Fruit fly (Drosophila melanogaster) whole organism, embryonic: ENCODE measurements around the gene CG43339.

ENCODE experiments used
- CG11398 ChIP-seq: fragments of 200-800 bp; sonication (Bioruptor generic); optimal IDR thresholded peaks from 2 replicates; lab custom pipeline; 2016; ENCODE audit warnings: missing biosample characterization, missing genetic modification characterization
- CG11695 ChIP-seq: fragments of 200-800 bp; sonication (Bioruptor generic); IDR thresholded peaks from 3 replicates; pipeline ENCODE4 v1.3.6; 2022; ENCODE audit warnings: missing biosample characterization, missing genetic modification characterization
- CG11723 ChIP-seq: fragments of 200-800 bp; sonication (Bioruptor generic); optimal IDR thresholded peaks from 2 replicates; lab custom pipeline; 2017; ENCODE audit warnings: missing biosample characterization, mild to moderate bottlenecking, missing genetic modification characterization
- CG12071 ChIP-seq: fragments of 200-800 bp; sonication (Bioruptor generic); optimal IDR thresholded peaks from 3 replicates; lab custom pipeline; 2018; ENCODE audit warnings: missing biosample characterization, mild to moderate bottlenecking, missing genetic modification characterization
- CG12236 ChIP-seq: fragments of 200-800 bp; sonication (Bioruptor generic); optimal IDR thresholded peaks from 2 replicates; lab custom pipeline; 2016; ENCODE audit warnings: missing biosample characterization, missing genetic modification characterization
- CG12299 ChIP-seq: fragments of 200-800 bp; sonication (Bioruptor generic); optimal IDR thresholded peaks from 2 replicates; lab custom pipeline; 2018; ENCODE audit warnings: missing biosample characterization, mild to moderate bottlenecking, missing genetic modification characterization
- CG13123 ChIP-seq: fragments of 200-800 bp; sonication (Bioruptor generic); optimal IDR thresholded peaks from 2 replicates; lab custom pipeline; 2016; ENCODE audit warnings: missing biosample characterization, missing genetic modification characterization
- CG14667 ChIP-seq: fragments of 200-800 bp; sonication (Bioruptor generic); IDR thresholded peaks from 2 replicates; pipeline ENCODE4 v1.3.6; 2022; ENCODE audit warnings: missing biosample characterization, missing genetic modification characterization
- CG15479 ChIP-seq: fragments of 200-800 bp; sonication (Bioruptor generic); optimal IDR thresholded peaks from 3 replicates; lab custom pipeline; 2019; ENCODE audit warnings: missing biosample characterization, mild to moderate bottlenecking, missing genetic modification characterization, moderate library complexity
- CG17186 ChIP-seq: fragments of 200-800 bp; sonication (Bioruptor generic); optimal IDR thresholded peaks from 3 replicates; lab custom pipeline; 2017; ENCODE audit warnings: missing biosample characterization, missing genetic modification reagents, missing genetic modification characterization
- CG18764 ChIP-seq: fragments of 200-800 bp; sonication (Bioruptor generic); optimal IDR thresholded peaks from 3 replicates; lab custom pipeline; 2016; ENCODE audit warnings: missing biosample characterization, missing genetic modification characterization
- CG3065 ChIP-seq: fragments of 200-800 bp; sonication (Bioruptor generic); optimal IDR thresholded peaks from 2 replicates; lab custom pipeline; 2016; ENCODE audit warnings: missing biosample characterization, missing genetic modification characterization
- CG31365 ChIP-seq: fragments of 200-800 bp; sonication (Bioruptor generic); optimal IDR thresholded peaks from 2 replicates; lab custom pipeline; 2018; ENCODE audit warnings: missing biosample characterization, mild to moderate bottlenecking, missing genetic modification characterization
- CG3838 ChIP-seq: fragments of 200-800 bp; sonication (Bioruptor generic); optimal IDR thresholded peaks from 3 replicates; lab custom pipeline; 2016; ENCODE audit warnings: missing biosample characterization, missing genetic modification characterization
- CG5180 ChIP-seq: fragments of 200-800 bp; sonication (Bioruptor generic); optimal IDR thresholded peaks from 3 replicates; lab custom pipeline; 2017; ENCODE audit warnings: missing biosample characterization, missing genetic modification characterization, mild to moderate bottlenecking, moderate library complexity, missing genetic modification reagents
- CG8281 ChIP-seq: fragments of 200-800 bp; sonication (Bioruptor generic); optimal IDR thresholded peaks from 2 replicates; lab custom pipeline; 2018; ENCODE audit warnings: missing biosample characterization, mild to moderate bottlenecking, missing genetic modification characterization, moderate library complexity
- CG9797 ChIP-seq: fragments of 200-800 bp; sonication (Bioruptor generic); optimal IDR thresholded peaks from 3 replicates; lab custom pipeline; 2018; ENCODE audit warnings: missing biosample characterization, mild to moderate bottlenecking, missing genetic modification characterization
- CG9817 ChIP-seq: fragments of 200-800 bp; sonication (Bioruptor generic); optimal IDR thresholded peaks from 2 replicates; lab custom pipeline; 2018; ENCODE audit warnings: missing biosample characterization, mild to moderate bottlenecking, missing genetic modification characterization, moderate library complexity
- Dref ChIP-seq: fragments of 200-800 bp; sonication (Bioruptor generic); IDR thresholded peaks from 2 replicates; pipeline ENCODE4 v1.3.6; 2022; ENCODE audit warnings: missing biosample characterization, missing genetic modification characterization
- GATAe ChIP-seq: fragments of 200-800 bp; sonication (Bioruptor generic); conservative IDR thresholded peaks from 2 replicates; pipeline ENCODE4 v1.3.6; 2022; ENCODE audit warnings: missing biosample characterization, missing genetic modification characterization
- Gug ChIP-seq: fragments of 200-800 bp; sonication (Bioruptor generic); IDR thresholded peaks from 4 replicates; pipeline ENCODE4 v1.3.6; 2022; ENCODE audit warnings: missing biosample characterization, missing genetic modification characterization
- HLH54F ChIP-seq: fragments of 200-800 bp; sonication (Bioruptor generic); optimal IDR thresholded peaks from 3 replicates; lab custom pipeline; 2016; ENCODE audit warnings: missing biosample characterization, missing genetic modification characterization
- Hr78 ChIP-seq, 2 experiments: fragments of 200-800 bp in 1 of 2; fragments of >200 bp in 1 of 2; sonication (Bioruptor generic) in 1 of 2; optimal IDR thresholded peaks; 2 replicates each; lab custom pipeline; 2017 to 2019; ENCODE audit warnings: missing biosample characterization in 2 of 2, missing genetic modification characterization in 2 of 2, mild to moderate bottlenecking in 1 of 2, moderate library complexity in 1 of 2
- Kr ChIP-seq: fragments of 200-800 bp; sonication (Bioruptor generic); optimal IDR thresholded peaks from 2 replicates; lab custom pipeline; 2017; ENCODE audit warnings: missing biosample characterization, mild to moderate bottlenecking, missing genetic modification characterization
- Lim3 ChIP-seq: fragments of 200-800 bp; sonication (Bioruptor generic); IDR thresholded peaks from 2 replicates; pipeline ENCODE4 v1.3.6; 2022; ENCODE audit warnings: missing biosample characterization, missing genetic modification characterization
- Optix ChIP-seq: fragments of 200-800 bp; sonication (Bioruptor generic); IDR thresholded peaks from 3 replicates; pipeline ENCODE4 v1.3.6; 2022; ENCODE audit warnings: missing biosample characterization, missing genetic modification characterization
- Rfx ChIP-seq: fragments of 200-800 bp; sonication (Bioruptor generic); IDR thresholded peaks from 2 replicates; pipeline ENCODE4 v1.3.6; 2022; ENCODE audit warnings: missing biosample characterization, missing genetic modification characterization
- Six4 ChIP-seq: fragments of 200-800 bp; sonication (Bioruptor generic); optimal IDR thresholded peaks from 2 replicates; lab custom pipeline; 2016; ENCODE audit warnings: missing biosample characterization, missing genetic modification characterization
- Sox100B ChIP-seq: fragments of 200-800 bp; sonication (Bioruptor generic); optimal IDR thresholded peaks from 3 replicates; lab custom pipeline; 2018; ENCODE audit warnings: missing biosample characterization, mild to moderate bottlenecking, missing genetic modification characterization
- Sry-β ChIP-seq: fragments of 200-800 bp; sonication (Bioruptor generic); optimal IDR thresholded peaks from 2 replicates; lab custom pipeline; 2018; ENCODE audit warnings: missing biosample characterization, mild to moderate bottlenecking, missing genetic modification characterization, moderate library complexity
- Ssrp ChIP-seq: fragments of 200-800 bp; sonication (Bioruptor generic); optimal IDR thresholded peaks from 2 replicates; lab custom pipeline; 2018; ENCODE audit warnings: missing biosample characterization, mild to moderate bottlenecking, missing genetic modification characterization, moderate library complexity
- Xbp1 ChIP-seq: fragments of 200-800 bp; sonication (Bioruptor generic); optimal IDR thresholded peaks from 3 replicates; lab custom pipeline; 2016; ENCODE audit warnings: missing biosample characterization, mild to moderate bottlenecking, missing genetic modification characterization
- aop ChIP-seq: fragments of 200-800 bp; sonication (Bioruptor generic); IDR thresholded peaks from 2 replicates; pipeline ENCODE4 v1.3.6; 2022; ENCODE audit warnings: missing biosample characterization, missing genetic modification characterization
- bab2 ChIP-seq: fragments of 200-800 bp; sonication (Bioruptor generic); optimal IDR thresholded peaks from 2 replicates; lab custom pipeline; 2016; ENCODE audit warnings: missing biosample characterization, missing genetic modification characterization
- bowl ChIP-seq: fragments of 200-800 bp; sonication (Bioruptor generic); IDR thresholded peaks from 2 replicates; pipeline ENCODE4 v1.3.6; 2022; ENCODE audit warnings: missing biosample characterization, missing genetic modification characterization
- chn ChIP-seq: fragments of 200-800 bp; sonication (Bioruptor generic); optimal IDR thresholded peaks from 2 replicates; lab custom pipeline; 2016; ENCODE audit warnings: missing biosample characterization, missing genetic modification characterization
- dati ChIP-seq: fragments of 200-800 bp; sonication (Bioruptor generic); IDR thresholded peaks from 2 replicates; pipeline ENCODE4 v1.3.6; 2022; ENCODE audit warnings: missing biosample characterization, missing genetic modification characterization
- exex ChIP-seq: fragments of 200-800 bp; sonication (Bioruptor generic); optimal IDR thresholded peaks from 4 replicates; lab custom pipeline; 2018; ENCODE audit warnings: missing biosample characterization, mild to moderate bottlenecking, missing genetic modification characterization, moderate library complexity
- gcm2 ChIP-seq: fragments of 200-800 bp; sonication (Bioruptor generic); optimal IDR thresholded peaks from 2 replicates; lab custom pipeline; 2016; ENCODE audit warnings: missing biosample characterization, missing genetic modification characterization
- her ChIP-seq: fragments of 200-800 bp; sonication (Bioruptor generic); optimal IDR thresholded peaks from 2 replicates; lab custom pipeline; 2016; ENCODE audit warnings: missing biosample characterization, missing genetic modification characterization
- ind ChIP-seq: fragments of 200-800 bp; sonication (Bioruptor generic); optimal IDR thresholded peaks from 3 replicates; lab custom pipeline; 2016; ENCODE audit warnings: missing biosample characterization, missing genetic modification characterization
- lmd ChIP-seq: fragments of 200-800 bp; sonication (Bioruptor generic); IDR thresholded peaks from 2 replicates; pipeline ENCODE4 v1.3.6; 2022; ENCODE audit warnings: missing biosample characterization, missing genetic modification characterization
- mam ChIP-seq: fragments of 200-800 bp; sonication (Bioruptor generic); optimal IDR thresholded peaks from 3 replicates; lab custom pipeline; 2016; ENCODE audit warnings: missing biosample characterization, missing genetic modification characterization
- nerfin-1 ChIP-seq: fragments of 200-800 bp; sonication (Bioruptor generic); optimal IDR thresholded peaks from 3 replicates; lab custom pipeline; 2019; ENCODE audit warnings: missing biosample characterization, mild to moderate bottlenecking, missing genetic modification characterization, moderate library complexity
- nerfin-2 ChIP-seq: fragments of 200-800 bp; sonication (Bioruptor generic); IDR thresholded peaks from 2 replicates; pipeline ENCODE4 v1.3.6; 2022; ENCODE audit warnings: missing biosample characterization, missing genetic modification characterization; ENCODE audit not compliant: partially characterized antibody
- p53 ChIP-seq: fragments of 200-800 bp; sonication (Bioruptor generic); optimal IDR thresholded peaks from 2 replicates; lab custom pipeline; 2016; ENCODE audit warnings: missing biosample characterization, missing genetic modification characterization
- pb ChIP-seq: fragments of 200-800 bp; sonication (Bioruptor generic); optimal IDR thresholded peaks from 3 replicates; lab custom pipeline; 2016; ENCODE audit warnings: missing biosample characterization, missing genetic modification characterization
- pita ChIP-seq: fragments of 200-800 bp; sonication (Bioruptor generic); optimal IDR thresholded peaks from 2 replicates; lab custom pipeline; 2017; ENCODE audit warnings: missing biosample characterization, mild to moderate bottlenecking, missing genetic modification characterization
- pros ChIP-seq: fragments of 200-800 bp; sonication (Bioruptor generic); optimal IDR thresholded peaks from 3 replicates; lab custom pipeline; 2019; ENCODE audit warnings: missing biosample characterization, mild to moderate bottlenecking, missing genetic modification characterization, moderate library complexity
- so ChIP-seq: fragments of 200-800 bp; sonication (Bioruptor generic); IDR thresholded peaks from 3 replicates; pipeline ENCODE4 v1.3.6; 2022; ENCODE audit warnings: missing biosample characterization, missing genetic modification characterization

CG43339 gene

dm6 chr2L:18671146-18671545, 1.9 kb downstream of the CG43339 start, which contains the start of gene CG43338:
CG43338 (minus strand) TSS chr2L:18671246.
- no peak for TF ChIP-seq bowl (GFP tag; lab: Robert Waterston, UW)
- TF ChIP-seq pb: no peak
- no peak for TF ChIP-seq pita (GFP tag; lab: Kevin White, UChicago)
- TF ChIP-seq p53: no peak
- TF ChIP-seq Six4 (GFP tag; lab: Kevin White, UChicago): no peak
- TF ChIP-seq CG13123 (GFP tag; lab: Kevin White, UChicago): no peak
- no peak for TF ChIP-seq mam (GFP tag; lab: Kevin White, UChicago)
- no peak for TF ChIP-seq aop (GFP tag; lab: Robert Waterston, UW)
- no peak for TF ChIP-seq Ssrp (tag; lab: Kevin White, UChicago)
- TF ChIP-seq Sox100B (GFP tag; lab: Kevin White, UChicago): no peak
- no peak for TF ChIP-seq CG3065
- TF ChIP-seq CG12071: no peak
- TF ChIP-seq Optix (GFP tag; lab: Robert Waterston, UW): no peak
- no peak for TF ChIP-seq CG3838 (GFP tag; lab: Kevin White, UChicago)
- TF ChIP-seq, all 482 proteins: peak for 0

dm6 chr2L:18665952-18666606, 7.0 kb downstream of the CG43339 start:
- TF ChIP-seq Gug (GFP tag; lab: Robert Waterston, UW) (peak; percentile 25; the same call in 1 of the 4 replicates), CG15479 (no peak), CG8281 (tag; lab: Kevin White, UChicago) (no peak), CG17186 (GFP tag; lab: Kevin White, UChicago) (no peak), CG9817 (tag; lab: Kevin White, UChicago) (peak; percentile 60), dati (GFP tag; lab: Robert Waterston, UW) (no peak), GATAe (no peak), lmd (GFP tag; lab: Robert Waterston, UW) (peak; percentile 42; the same call in 1 of the 2 replicates), CG11723 (GFP tag; lab: Kevin White, UChicago) (no peak), bab2 (GFP tag; lab: Kevin White, UChicago) (peak; percentile 43), Rfx (GFP tag; lab: Robert Waterston, UW) (peak; percentile 80), CG18764 (GFP tag; lab: Kevin White, UChicago) (peak; percentile 23), Xbp1 (GFP tag; lab: Kevin White, UChicago) (peak; percentile 82), nerfin-2 (GFP tag; lab: Robert Waterston, UW) (no peak), CG31365 (tag; lab: Kevin White, UChicago) (peak; percentile 8), Dref (no peak), Sry-β (GFP tag; lab: Kevin White, UChicago) (peak; percentile 94), Hr78 (GFP tag; optimal IDR thresholded peaks at IDR 0.05; lab: Kevin White, UChicago) (no peak), CG12236 (no peak), pros (GFP tag; lab: Kevin White, UChicago) (no peak), Lim3 (GFP tag; lab: Robert Waterston, UW) (no peak), CG5180 (no peak), so (no peak), HLH54F (peak; percentile 43), gcm2 (no peak), nerfin-1 (tag; lab: Kevin White, UChicago) (no peak), CG12299 (tag; lab: Kevin White, UChicago) (no peak), CG11398 (no peak), CG14667 (GFP tag; lab: Robert Waterston, UW) (peak; percentile 67), Kr (no peak), CG11695 (GFP tag; lab: Robert Waterston, UW) (no peak), ind (peak; percentile 42), her (GFP tag; lab: Kevin White, UChicago) (no peak), CG9797 (GFP tag; lab: Kevin White, UChicago) (no peak), exex (tag; lab: Kevin White, UChicago) (no peak), chn (GFP tag; lab: Kevin White, UChicago) (no peak)
